Fruit fly (Drosophila melanogaster) ovary, adult (tissue): ENCODE results near the gene Nbr.

Experiments used
- CG17801 ChIP-seq: fragments of 200-800 bp; optimal IDR thresholded peaks from 2 replicates; lab custom pipeline; 2019; ENCODE audit warnings: missing biosample characterization, mild to moderate bottlenecking, missing genetic modification characterization, moderate library complexity; ENCODE audit not compliant: partially characterized antibody

The Nbr gene

DNA sequence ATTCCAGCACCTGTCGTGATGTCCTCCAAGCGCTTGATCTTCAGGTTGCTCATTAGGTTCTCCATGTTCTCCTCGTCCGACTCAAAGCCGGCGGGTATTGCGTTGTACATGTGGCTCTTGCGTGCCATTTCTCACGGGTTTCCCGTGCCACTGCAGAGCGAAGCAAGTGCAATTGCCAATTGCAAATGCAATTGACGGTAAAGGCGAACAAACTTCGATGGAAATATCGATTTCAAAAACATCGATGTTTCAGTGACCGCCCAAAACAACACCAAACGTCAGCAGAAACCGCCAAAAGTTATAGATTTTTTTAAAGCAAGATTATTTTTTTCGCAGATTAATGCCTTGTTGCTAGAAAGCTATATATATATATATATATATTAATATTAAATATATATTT, at the start of gene Nbr:
TSS of gene Nbr (minus strand) at position 209 of the 400 bp plus-strand sequence.
- TF ChIP-seq CG17801: peak; percentile 52

DNA sequence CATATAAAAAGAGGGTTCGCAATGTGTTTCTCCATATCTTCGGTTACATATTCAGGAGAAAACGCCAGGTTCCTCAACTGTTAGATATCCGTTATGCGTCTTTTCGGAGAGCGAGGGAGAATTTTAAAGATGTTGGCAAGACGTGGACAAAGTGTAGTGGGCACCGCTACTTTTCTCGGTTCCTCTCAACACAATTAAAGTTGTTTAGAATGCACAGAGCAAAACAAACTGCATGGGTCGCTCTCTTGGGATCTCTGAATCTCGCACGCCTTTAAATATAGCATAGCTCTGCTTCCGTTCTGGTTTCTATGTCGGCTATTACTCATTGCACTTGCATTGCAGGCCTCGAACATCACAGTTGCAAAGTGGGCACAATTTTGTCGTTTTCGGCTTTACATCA, 43.3 kb upstream of the Nbr start, which contains the start of gene clumsy:
TSS of gene clumsy (plus strand) at position 301 of the 400 bp plus-strand sequence.
- no peak for TF ChIP-seq CG17801

DNA sequence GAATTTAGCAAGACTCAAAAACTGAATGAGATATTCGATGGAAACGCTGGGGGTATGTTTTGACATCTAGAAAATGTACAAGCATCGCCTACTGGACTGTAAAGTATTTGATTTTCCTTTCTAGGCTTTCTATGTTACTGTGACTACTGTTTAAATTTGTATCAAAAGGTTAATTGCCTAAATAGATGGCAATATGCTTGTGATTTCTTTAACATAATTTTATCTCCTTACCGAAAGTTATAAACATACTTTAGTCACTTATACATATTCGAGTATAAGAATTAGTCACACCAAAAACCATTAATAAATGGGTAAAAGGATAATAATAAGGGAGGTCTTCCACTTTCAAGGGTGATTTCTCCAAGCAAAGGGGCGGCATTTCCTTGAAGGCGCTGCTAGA, 39.8 kb upstream of the Nbr start, which contains the start of gene CG31988:
TSS of gene CG31988 (minus strand) at position 101 of the 400 bp plus-strand sequence.
- TF ChIP-seq CG17801: no peak

DNA sequence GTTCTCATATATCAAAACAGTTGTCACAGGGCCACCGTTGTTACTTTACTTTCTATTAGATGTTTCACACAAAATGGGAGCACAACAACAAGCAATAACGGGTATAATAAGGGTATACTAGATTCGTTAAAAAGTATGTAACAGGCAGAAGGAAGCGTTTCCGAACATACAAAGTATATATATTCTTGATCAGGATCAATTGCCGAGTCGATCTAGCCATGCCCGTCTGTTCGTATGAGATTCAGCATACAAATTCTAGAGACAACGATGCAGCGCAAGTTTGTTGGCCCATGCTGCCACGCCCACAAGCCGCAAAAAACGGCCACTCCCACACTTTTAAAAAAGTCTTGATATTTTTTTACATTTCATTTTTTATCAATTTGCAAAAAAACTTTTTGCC, 37.4 kb upstream of the Nbr start, which contains the start of gene CG31624:
TSS of gene CG31624 (minus strand) at position 101 of the 400 bp plus-strand sequence.
- TF ChIP-seq CG17801: no peak

DNA sequence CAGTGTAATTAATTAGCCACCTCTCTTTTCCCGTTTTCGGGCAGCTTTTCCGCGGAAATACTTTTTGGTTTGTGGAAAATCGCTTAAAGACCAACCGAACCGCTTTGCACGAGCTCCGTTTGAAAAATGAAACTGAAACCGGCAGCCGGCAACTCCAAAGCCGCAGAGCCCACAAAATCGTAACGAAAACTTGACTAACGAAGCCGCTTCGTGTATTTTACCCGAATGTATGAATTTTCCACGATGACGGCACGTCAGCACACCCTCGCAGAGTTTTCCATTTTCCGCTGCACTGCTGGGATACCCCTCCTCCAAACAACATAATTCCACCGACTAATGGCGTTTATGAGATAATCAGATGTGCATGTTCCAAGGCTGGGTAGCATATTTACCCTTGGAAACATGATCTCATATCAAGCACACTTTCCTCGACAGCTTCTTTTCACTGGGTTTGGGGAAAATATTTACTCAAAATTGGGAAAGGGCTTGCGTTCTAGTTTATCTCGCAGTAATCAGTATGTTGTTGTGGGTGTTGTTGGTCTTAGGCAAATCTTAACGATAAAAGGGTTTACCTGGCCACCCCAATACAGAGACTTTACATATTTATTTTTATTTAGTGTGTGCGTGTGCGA, 35.9 kb upstream of the Nbr start, which contains the start of gene Ret:
TSS of gene Ret (minus strand) at position 130 of the 632 bp plus-strand sequence.
- TF ChIP-seq CG17801: no peak

DNA sequence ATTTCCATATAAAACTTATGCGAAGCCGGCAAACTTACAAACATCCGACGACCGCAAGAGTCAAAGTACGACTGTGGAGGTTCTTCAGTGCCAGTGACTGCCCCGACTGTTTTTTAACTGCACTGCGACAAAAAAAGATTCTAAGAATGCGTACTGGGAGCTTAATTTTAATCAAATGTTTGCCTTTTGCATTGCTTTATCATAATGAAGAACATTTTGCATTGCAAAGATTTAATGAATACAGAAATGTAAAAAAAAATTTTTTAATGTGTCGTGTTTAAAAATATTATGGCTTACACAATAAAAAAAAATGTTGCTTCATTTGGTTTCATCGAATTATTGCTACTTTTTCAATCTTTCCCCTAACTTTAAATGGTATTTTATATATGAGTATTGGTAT, 34.3 kb upstream of the Nbr start:
- no peak for TF ChIP-seq CG17801

DNA sequence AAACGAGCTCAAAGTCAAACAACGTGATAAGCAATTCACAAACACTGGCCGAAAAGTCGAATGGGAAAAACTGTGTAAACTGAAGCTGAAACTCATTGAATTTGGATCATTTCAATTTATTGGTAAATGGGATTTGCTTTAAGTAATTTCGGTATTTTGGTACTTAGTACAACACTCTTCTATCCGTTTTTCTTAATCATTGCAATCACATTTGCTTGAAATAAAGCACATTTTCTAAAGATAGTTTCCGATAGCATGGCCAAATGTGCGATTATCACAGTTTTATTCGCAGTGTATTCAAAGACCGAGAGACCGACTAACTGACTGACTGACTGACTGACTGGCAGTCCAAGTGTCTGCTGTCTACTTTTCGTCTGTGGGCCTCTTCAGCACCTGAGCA, 33.6 kb upstream of the Nbr start:
- TF ChIP-seq CG17801: no peak

DNA sequence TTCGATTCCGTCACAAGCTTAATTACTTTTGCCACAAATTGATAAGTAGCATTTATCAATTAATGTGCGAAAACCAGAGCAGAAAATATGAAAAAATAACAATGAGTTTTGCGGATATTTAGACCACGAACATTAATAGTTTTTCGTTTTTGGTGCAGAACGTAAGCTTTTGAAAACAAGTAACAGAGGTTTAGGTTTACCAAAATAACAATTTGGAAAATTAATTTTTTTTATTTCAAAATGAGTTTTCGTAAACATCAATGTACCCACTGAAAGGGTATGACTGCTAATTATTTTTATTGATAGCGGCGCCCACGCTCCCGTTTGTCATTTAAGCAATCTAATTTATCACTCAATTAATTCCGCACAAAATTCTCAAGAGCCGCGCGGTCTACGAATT, 32.4 kb upstream of the Nbr start:
- no peak for TF ChIP-seq CG17801

DNA sequence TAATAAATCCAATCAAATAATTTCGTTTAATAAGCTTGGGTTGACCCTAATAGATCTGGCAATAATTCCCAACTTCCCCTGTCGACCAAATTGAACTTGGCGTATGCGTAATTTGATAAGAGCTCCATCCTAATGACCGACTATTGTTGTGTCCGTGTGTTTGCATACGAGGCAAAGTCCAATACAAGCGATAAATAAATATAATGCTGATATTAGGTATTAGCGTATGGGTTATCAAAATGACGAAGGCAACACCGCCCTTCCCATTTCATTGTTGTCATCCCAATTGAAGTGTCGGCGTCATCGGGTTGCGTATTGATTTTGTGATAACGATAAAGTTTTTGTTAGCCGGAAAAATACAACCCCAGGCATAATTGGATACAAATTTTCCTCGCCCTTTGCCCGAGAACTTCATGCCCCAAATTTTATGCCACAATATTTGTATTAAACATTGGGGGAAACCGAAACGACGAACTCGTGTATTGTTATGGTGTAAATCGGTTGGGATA, 26.4 kb upstream of the Nbr start:
- no peak for TF ChIP-seq CG17801

DNA sequence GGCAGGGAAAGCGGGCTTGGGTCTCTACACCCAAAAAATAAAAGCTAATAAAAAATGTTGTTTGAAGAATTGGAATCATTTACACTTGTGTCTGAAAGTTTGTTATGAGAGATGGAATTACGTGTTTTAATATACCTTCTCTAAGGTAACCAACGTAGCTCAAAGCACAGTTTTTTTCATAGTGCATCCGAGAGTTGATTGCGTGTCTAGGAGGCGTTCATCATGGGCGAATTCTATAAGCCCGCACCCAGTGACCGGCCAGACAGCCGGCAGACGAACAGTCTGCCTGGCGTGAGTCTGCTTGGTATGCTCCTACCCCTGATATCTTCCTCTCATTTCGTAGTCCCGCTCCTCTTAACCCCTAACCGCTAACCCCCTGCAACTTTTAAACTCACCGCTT, 24.9 kb upstream of the Nbr start:
- TF ChIP-seq CG17801: no peak

DNA sequence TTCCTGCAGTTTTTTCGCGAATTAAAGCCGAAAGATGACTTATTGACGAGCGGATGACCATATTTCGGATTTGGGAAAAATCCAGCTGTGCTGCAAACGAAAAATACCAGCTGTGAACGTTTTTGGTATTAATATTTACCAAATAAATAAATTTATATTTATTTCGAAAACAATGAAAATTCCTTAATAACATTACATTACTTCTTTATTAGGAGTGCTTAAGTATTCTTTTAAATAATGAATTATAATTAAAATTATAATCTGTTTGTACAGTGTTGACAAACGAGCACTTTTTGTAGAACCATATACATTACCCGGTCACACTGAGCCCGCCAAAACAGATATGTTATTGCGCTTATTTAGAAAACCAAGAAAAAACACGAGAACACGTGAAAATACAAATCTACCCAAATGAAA, 16.7 kb upstream of the Nbr start, which contains the start of the genes bur and Mcm10:
TSS of gene bur (minus strand) at position 69 of the 417 bp plus-strand sequence.
TSS of gene Mcm10 (plus strand) at position 319 of the 417 bp plus-strand sequence.
- TF ChIP-seq CG17801: no peak

DNA sequence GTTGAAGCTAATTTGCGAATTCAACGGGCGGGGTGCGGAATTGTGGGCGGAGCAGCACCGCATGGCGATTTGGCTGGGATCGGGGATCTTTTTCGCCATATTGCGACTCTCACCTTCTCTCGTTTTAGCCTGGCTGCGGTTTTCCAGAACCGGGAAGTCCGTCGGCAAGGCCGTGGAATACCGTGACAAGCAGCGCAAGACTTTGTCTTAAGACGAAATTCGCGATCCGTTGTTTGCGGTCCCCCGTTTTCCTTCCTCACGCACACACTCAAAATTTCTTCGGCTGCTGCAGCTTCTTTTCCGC, 16.3 kb upstream of the Nbr start:
- no peak for TF ChIP-seq CG17801

DNA sequence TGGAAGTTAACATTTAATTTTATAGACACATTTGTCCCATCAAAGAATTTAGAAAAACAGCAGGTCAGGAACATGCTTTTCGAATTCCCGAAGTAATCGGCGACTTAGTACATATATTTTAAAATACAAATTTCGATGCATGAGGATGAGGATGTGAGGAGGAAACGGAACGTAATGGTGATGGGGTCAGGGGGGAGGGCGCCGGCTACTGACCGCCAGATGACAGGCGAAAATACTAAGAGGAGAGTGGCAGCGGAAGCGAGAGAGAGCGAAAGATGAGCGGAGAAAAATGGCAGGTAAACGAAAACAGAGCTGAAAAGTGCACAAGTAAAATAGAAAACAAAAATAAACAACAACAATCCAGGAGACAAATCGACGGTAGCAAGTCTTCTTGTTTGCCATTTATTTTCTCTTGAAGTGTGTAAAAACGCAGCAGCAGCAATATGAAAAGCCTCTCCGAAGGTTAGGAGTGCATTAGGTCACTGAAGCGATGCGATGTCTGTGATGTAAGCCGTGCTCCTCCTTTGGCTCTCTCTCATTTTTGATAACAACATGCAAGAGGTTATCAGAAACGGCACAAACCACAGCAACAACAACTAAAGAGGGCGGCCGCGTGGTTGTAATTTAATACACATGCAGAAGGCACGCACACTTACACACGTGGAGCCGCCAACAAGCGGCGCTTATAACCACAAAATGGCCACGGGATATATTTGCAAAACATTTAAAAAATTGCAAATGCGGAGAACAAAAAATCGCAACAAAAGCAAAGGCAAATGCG, 15.7 kb upstream of the Nbr start:
- TF ChIP-seq CG17801: no peak

DNA sequence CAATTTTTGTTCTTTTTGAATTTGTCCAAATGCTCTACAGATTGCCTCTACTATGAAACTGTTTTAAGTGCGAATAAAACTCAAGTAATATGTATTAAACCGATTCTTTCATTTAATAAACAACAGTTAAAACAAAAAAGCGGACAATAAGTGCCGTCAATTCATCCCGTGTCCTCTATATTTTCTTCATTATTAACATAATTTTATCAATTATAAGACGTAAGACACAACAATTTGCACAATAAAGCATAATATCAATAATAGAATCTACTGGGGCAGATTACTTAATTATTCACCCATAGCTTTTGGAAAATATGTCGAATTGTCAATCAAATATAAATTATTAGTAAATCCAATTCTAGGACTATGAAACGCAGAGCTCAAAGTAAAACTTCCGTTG, 10.0 kb upstream of the Nbr start, which contains the start of gene CG31627:
TSS of gene CG31627 (plus strand) at position 301 of the 400 bp plus-strand sequence.
- TF ChIP-seq CG17801: no peak

DNA sequence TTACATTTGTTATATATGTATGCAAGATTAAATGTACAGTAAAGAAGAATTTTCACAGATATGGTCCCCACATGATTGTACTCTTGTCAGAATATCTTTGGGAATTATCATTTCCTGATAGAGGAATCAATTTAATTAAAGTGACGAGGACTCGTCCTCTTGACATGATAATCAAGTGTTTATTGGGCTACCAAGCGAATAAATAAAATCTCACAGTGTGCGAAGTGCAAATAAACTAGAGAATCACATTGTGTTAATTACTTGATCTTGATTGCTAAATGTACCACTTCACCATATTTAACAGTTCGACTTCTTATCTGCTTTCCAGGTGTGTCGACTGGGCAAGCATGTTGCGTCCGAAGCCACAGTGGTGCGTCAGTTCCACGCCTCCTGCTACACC, 7.0 kb upstream of the Nbr start:
- TF ChIP-seq CG17801: no peak

DNA sequence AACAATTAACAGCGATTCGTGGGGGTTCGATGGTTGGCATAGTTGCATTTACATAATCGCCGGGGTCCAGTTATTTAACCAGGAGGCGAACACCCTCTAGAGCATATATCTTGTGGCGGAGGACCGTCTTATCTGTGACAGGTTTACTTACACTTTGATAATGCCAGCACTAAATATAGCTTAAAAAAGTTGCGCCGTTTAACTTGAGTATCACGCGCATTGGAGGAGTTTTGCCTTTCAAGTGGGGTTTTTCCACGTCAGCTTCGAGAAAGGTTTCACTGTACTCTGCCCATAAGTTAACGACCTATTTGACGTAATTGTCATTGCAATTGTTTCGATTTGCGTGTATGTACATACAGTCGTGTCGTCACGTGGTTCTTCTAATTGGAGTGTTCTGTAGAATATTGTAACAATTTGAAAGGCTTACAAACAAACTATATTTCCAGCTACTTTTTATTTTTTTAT, 6.3 kb upstream of the Nbr start:
- no peak for TF ChIP-seq CG17801
